Fruit fly (Drosophila melanogaster) whole organism: ENCODE data around the gene Spt3.

ENCODE experiments used
- CG8478 ChIP-seq: fragments of >200 bp; optimal IDR thresholded peaks from 2 replicates; lab custom pipeline; 2018; ENCODE audit warnings: inconsistent platforms
- Dll ChIP-seq: fragments of >200 bp; optimal IDR thresholded peaks from 2 replicates; lab custom pipeline; 2017
- EcR ChIP-seq, 2 experiments: fragments of >200 bp; optimal IDR thresholded peaks; 2 replicates each; lab custom pipeline; 2017; ENCODE audit warnings: missing biosample characterization in 2 of 2, missing genetic modification characterization in 2 of 2, missing genetic modification reagents in 2 of 2
- pan ChIP-seq: fragments of >200 bp; optimal IDR thresholded peaks from 2 replicates; lab custom pipeline; 2017
- psq ChIP-seq: fragments of >200 bp; optimal IDR thresholded peaks from 2 replicates; lab custom pipeline; 2017
- usp ChIP-seq: fragments of >200 bp; optimal IDR thresholded peaks from 2 replicates; lab custom pipeline; 2017; ENCODE audit warnings: missing biosample characterization, missing genetic modification characterization, mixed read lengths

Spt3 gene

DNA sequence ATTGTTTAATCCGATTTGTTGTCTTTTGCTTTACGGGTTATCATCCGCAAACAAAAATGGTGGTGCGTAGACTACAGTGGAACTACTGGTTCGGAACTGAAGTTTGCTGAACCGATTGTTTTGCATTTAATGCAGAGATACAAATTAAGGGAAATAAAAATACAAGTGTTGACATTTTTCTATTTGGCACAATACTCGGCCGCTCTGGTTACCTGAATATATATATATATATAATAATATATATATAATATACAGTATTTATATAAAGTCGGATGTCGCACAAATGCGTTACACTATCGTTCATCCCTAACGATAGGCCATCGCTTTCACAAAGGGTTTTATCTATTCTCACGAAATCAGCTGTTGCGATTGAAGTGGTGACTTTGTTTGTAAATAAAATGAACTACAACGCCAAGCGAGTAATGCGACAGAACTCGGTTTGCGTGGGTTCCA, at the start of gene Spt3, which contains the start of gene DCAF12:
TSS of gene Spt3 (plus strand) at position 329 of the 453 bp plus-strand sequence.
TSS of gene DCAF12 (minus strand) at position 204 of the 453 bp plus-strand sequence.
- TF ChIP-seq Dll (lab: Kevin White, UChicago): no peak
- no peak for TF ChIP-seq CG8478 (lab: Kevin White, UChicago)
- TF ChIP-seq pan: no peak
- TF ChIP-seq usp (GFP tag; lab: Kevin White, UChicago): no peak
- TF ChIP-seq psq: no peak
- TF ChIP-seq EcR (GFP tag; optimal IDR thresholded peaks at IDR 0.05; lab: Kevin White, UChicago): no peak

- TF ChIP-seq usp (GFP tag; lab: Kevin White, UChicago) (no peak), CG8478 (lab: Kevin White, UChicago) (no peak), psq (no peak), EcR (GFP tag; optimal IDR thresholded peaks at IDR 0.05; lab: Kevin White, UChicago) (no peak), pan (no peak), Dll (lab: Kevin White, UChicago) (no peak)
Observed at dm6 chr3R:11967262-11968029, 49.5 kb upstream of the Spt3 start, which contains the start of the genes CG12213 and GC1. Gene CG12213 (minus strand): TSS chr3R:11967691. Gene GC1 (plus strand): TSS chr3R:11967708.

- no peak for TF ChIP-seq Dll (lab: Kevin White, UChicago)
- no peak for TF ChIP-seq psq
- TF ChIP-seq pan: no peak
- TF ChIP-seq EcR (GFP tag; optimal IDR thresholded peaks at IDR 0.05; lab: Kevin White, UChicago): no peak
- TF ChIP-seq usp (GFP tag; lab: Kevin White, UChicago): no peak
- TF ChIP-seq CG8478 (lab: Kevin White, UChicago): no peak
Observed at dm6 chr3R:11968030-11968753, 48.8 kb upstream of the Spt3 start.

DNA sequence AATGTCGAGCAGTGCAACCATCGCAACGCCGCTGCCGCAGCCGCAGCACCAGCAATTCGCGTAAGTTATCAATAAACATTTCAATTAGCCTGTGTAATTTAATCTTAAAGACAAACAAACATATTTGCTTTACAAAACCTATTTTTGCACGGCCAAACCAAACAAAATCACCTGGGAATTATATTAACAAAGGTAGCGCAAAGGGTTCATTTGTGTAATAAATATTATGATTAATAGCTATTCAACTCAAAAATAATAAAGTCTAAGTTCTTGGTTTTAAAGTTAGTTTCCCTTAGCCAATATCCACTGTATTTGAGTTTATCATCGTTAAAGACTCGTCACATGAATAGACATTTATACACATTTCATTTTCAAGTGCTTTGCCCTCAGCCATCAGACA, 47.7 kb upstream of the Spt3 start:
- TF ChIP-seq psq (no peak), pan (no peak), usp (GFP tag; lab: Kevin White, UChicago) (no peak), Dll (lab: Kevin White, UChicago) (no peak), EcR (GFP tag; optimal IDR thresholded peaks at IDR 0.05; lab: Kevin White, UChicago) (no peak), CG8478 (lab: Kevin White, UChicago) (no peak)

DNA sequence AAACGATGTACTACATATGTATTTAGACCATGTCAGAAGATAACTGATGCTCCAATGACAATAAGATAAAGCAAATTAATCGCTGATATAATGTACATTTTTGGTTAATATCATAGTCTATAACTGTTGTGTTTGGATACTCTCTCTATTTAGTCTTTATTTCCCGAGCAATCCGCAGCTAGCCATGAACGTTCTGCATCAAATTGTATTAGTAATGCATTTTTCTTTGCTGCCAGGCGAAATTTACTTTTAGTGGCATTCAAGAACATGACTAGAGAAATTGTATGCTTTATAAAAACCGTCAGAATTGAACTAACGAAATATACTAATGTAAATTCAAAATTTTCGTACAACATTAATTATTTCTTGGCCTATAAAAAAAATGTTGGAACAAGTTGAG, 45.6 kb upstream of the Spt3 start, which contains the start of gene GC2:
TSS of gene GC2 (plus strand) at position 301 of the 400 bp plus-strand sequence.
- TF ChIP-seq usp (GFP tag; lab: Kevin White, UChicago) (no peak), EcR (GFP tag; optimal IDR thresholded peaks at IDR 0.05; lab: Kevin White, UChicago) (no peak), CG8478 (lab: Kevin White, UChicago) (no peak), psq (no peak), pan (no peak), Dll (lab: Kevin White, UChicago) (no peak)

- no peak for TF ChIP-seq usp (GFP tag; lab: Kevin White, UChicago)
- TF ChIP-seq psq: no peak
- TF ChIP-seq pan: no peak
- TF ChIP-seq CG8478 (lab: Kevin White, UChicago): no peak
- TF ChIP-seq EcR (GFP tag; optimal IDR thresholded peaks at IDR 0.05; lab: Kevin White, UChicago): no peak
- no peak for TF ChIP-seq Dll (lab: Kevin White, UChicago)
Observed at dm6 chr3R:11973826-11974225, 43.1 kb upstream of the Spt3 start.

dm6 chr3R:11974631-11975030, 42.3 kb upstream of the Spt3 start, which contains the start of gene Tango9:
Gene Tango9 (minus strand): TSS chr3R:11974910.
- no peak for TF ChIP-seq Dll (lab: Kevin White, UChicago)

dm6 chr3R:11976556-11977335, 40.2 kb upstream of the Spt3 start, which contains the start of gene CG10005:
Gene CG10005 (minus strand): TSS chr3R:11977197.
- TF ChIP-seq CG8478 (lab: Kevin White, UChicago): no peak
- peak in 1 of 2 experiments; percentile 67 for TF ChIP-seq EcR (GFP tag; optimal IDR thresholded peaks at IDR 0.05; lab: Kevin White, UChicago)

DNA sequence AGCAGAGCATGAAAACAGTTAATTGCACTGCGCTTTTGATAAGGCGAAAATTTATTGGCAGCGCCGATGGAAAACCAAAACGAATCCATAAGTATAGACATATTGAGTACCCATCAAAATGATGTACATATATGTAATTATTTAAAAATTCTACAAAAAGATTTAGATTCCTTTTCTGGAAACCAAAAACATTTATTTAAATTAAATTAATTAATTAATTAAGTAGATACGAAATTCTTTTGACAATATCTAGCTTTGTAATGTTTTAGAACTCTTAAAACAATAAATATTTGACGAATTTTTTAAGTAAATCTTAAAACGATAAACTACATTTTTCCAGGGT, 39.6 kb upstream of the Spt3 start:
- TF ChIP-seq psq (no peak), pan (peak; percentile 44)

dm6 chr3R:11978278-11978677, 38.7 kb upstream of the Spt3 start:
- TF ChIP-seq pan: no peak
- TF ChIP-seq Dll (lab: Kevin White, UChicago): no peak
- no peak for TF ChIP-seq psq
- TF ChIP-seq CG8478 (lab: Kevin White, UChicago): no peak
- TF ChIP-seq EcR (GFP tag; optimal IDR thresholded peaks at IDR 0.05; lab: Kevin White, UChicago): no peak
- no peak for TF ChIP-seq usp (GFP tag; lab: Kevin White, UChicago)

DNA sequence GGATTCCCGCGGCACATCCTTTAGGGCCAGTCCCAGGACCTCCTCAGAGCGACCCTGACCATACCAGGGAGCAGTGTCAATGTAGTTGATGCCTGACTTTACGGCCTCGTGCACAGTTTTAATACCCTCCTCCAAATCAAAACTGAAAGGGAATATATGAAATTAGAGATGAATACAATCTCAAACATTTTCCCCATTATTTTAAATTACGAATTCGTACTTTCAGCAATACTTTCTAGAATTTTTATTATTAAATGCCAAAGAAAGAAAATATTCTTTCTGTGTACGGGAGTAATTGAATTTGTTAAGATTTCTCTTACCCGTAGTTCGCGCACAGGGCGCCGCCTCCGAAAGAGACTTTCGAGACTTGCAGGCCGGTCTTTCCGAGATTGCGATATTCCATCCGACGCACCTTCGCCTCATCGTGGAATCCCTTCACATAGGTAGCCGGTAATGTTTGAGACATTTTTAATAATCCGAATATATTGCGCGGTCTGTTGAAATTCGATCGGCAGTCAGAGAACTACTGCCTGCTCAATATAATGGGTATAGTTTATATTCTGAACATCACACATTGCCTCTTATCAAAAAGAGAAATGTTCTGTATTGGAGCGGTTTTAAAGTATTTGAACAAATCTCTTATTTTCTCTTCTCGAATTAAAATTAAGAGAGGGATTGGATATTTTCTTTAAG, 36.9 kb upstream of the Spt3 start, which contains the start of gene CG18547:
TSS of gene CG18547 (minus strand) at position 512 of the 693 bp plus-strand sequence.
- TF ChIP-seq psq: no peak
- no peak for TF ChIP-seq EcR (GFP tag; optimal IDR thresholded peaks at IDR 0.05; lab: Kevin White, UChicago)
- no peak for TF ChIP-seq Dll (lab: Kevin White, UChicago)
